Fruit fly (Drosophila melanogaster) whole organism, embryonic: ENCODE measurements around the gene CG18577.

ENCODE experiments used
- B-H2 ChIP-seq: fragments of 200-800 bp; sonication (Bioruptor generic); optimal IDR thresholded peaks from 2 replicates; lab custom pipeline; 2018; ENCODE audit warnings: missing biosample characterization, mild to moderate bottlenecking, missing genetic modification characterization
- BEAF-32 ChIP-seq: fragments of 200-800 bp; sonication (Bioruptor generic); optimal IDR thresholded peaks from 3 replicates; lab custom pipeline; 2017; ENCODE audit warnings: missing biosample characterization, missing genetic modification characterization, mild to moderate bottlenecking, moderate library complexity, missing genetic modification reagents
- Bgb ChIP-seq: fragments of 200-800 bp; sonication (Bioruptor generic); IDR thresholded peaks from 2 replicates; pipeline ENCODE4 v1.3.6; 2022; ENCODE audit warnings: missing biosample characterization, missing genetic modification characterization; ENCODE audit not compliant: partially characterized antibody
- CG11398 ChIP-seq: fragments of 200-800 bp; sonication (Bioruptor generic); optimal IDR thresholded peaks from 2 replicates; lab custom pipeline; 2016; ENCODE audit warnings: missing biosample characterization, missing genetic modification characterization
- CG12104 ChIP-seq: fragments of 200-800 bp; sonication (Bioruptor generic); optimal IDR thresholded peaks from 3 replicates; lab custom pipeline; 2016; ENCODE audit warnings: missing biosample characterization, missing genetic modification characterization
- CG13287 ChIP-seq: fragments of 200-800 bp; sonication (Bioruptor generic); IDR thresholded peaks from 2 replicates; pipeline ENCODE4 v1.3.6; 2022; ENCODE audit warnings: missing biosample characterization, missing genetic modification characterization; ENCODE audit not compliant: partially characterized antibody
- CG14710 ChIP-seq: fragments of 200-800 bp; sonication (Bioruptor generic); optimal IDR thresholded peaks from 3 replicates; lab custom pipeline; 2019; ENCODE audit warnings: missing biosample characterization, mild to moderate bottlenecking, missing genetic modification characterization, moderate library complexity
- CG15073 ChIP-seq: fragments of 200-800 bp; sonication (Bioruptor generic); optimal IDR thresholded peaks from 2 replicates; lab custom pipeline; 2016; ENCODE audit warnings: missing biosample characterization, missing genetic modification characterization
- CG1603 ChIP-seq: fragments of 200-800 bp; sonication (Bioruptor generic); optimal IDR thresholded peaks from 2 replicates; lab custom pipeline; 2019; ENCODE audit warnings: missing biosample characterization, mild to moderate bottlenecking, missing genetic modification characterization, moderate library complexity
- CG16815 ChIP-seq: fragments of 200-800 bp; sonication (Bioruptor generic); optimal IDR thresholded peaks from 3 replicates; lab custom pipeline; 2017; ENCODE audit warnings: missing biosample characterization, mild to moderate bottlenecking, missing genetic modification characterization
- CG17385 ChIP-seq: fragments of 200-800 bp; sonication (Bioruptor generic); optimal IDR thresholded peaks from 3 replicates; lab custom pipeline; 2018; ENCODE audit warnings: missing biosample characterization, mild to moderate bottlenecking, missing genetic modification characterization
- CG1792 ChIP-seq: fragments of 200-800 bp; sonication (Bioruptor generic); optimal IDR thresholded peaks from 2 replicates; lab custom pipeline; 2016; ENCODE audit warnings: missing biosample characterization, missing genetic modification characterization
- CG18764 ChIP-seq: fragments of 200-800 bp; sonication (Bioruptor generic); optimal IDR thresholded peaks from 3 replicates; lab custom pipeline; 2016; ENCODE audit warnings: missing biosample characterization, missing genetic modification characterization
- CG3281 ChIP-seq: fragments of 200-800 bp; sonication (Bioruptor generic); optimal IDR thresholded peaks from 3 replicates; lab custom pipeline; 2017; ENCODE audit warnings: missing biosample characterization, mild to moderate bottlenecking, missing genetic modification characterization
- CG33557 ChIP-seq: fragments of 200-800 bp; sonication (Bioruptor generic); optimal IDR thresholded peaks from 2 replicates; lab custom pipeline; 2019; ENCODE audit warnings: missing biosample characterization, mild to moderate bottlenecking, missing genetic modification characterization, moderate library complexity
- CG34422 ChIP-seq: fragments of 200-800 bp; sonication (Bioruptor generic); IDR thresholded peaks from 3 replicates; pipeline ENCODE4 v1.3.6; 2022; ENCODE audit warnings: missing biosample characterization, missing genetic modification characterization
- CG4617 ChIP-seq: fragments of 200-800 bp; sonication (Bioruptor generic); optimal IDR thresholded peaks from 3 replicates; lab custom pipeline; 2016; ENCODE audit warnings: missing biosample characterization, missing genetic modification characterization, borderline replicate concordance
- D ChIP-seq, 2 experiments: fragments of 200-800 bp in 1 of 2; fragments of >200 bp in 1 of 2; sonication (Bioruptor generic) in 1 of 2; optimal IDR thresholded peaks; 2 replicates in 1 of 2; 3 replicates in 1 of 2; lab custom pipeline; 2017; ENCODE audit warnings: mild to moderate bottlenecking in 1 of 2, missing biosample characterization in 1 of 2, missing genetic modification characterization in 1 of 2, missing genetic modification reagents in 1 of 2
- D19A ChIP-seq: fragments of 200-800 bp; optimal IDR thresholded peaks from 3 replicates; lab custom pipeline; 2019; ENCODE audit warnings: missing biosample characterization, mild to moderate bottlenecking, missing genetic modification characterization, moderate library complexity
- Dek ChIP-seq: fragments of 200-800 bp; sonication (Bioruptor generic); optimal IDR thresholded peaks from 3 replicates; lab custom pipeline; 2019; ENCODE audit warnings: missing biosample characterization, mild to moderate bottlenecking, missing genetic modification characterization, moderate library complexity
- Dp ChIP-seq: fragments of 200-800 bp; sonication (Bioruptor generic); optimal IDR thresholded peaks from 2 replicates; lab custom pipeline; 2018; ENCODE audit warnings: missing biosample characterization, mild to moderate bottlenecking, missing genetic modification characterization, moderate library complexity
- E2f2 ChIP-seq: fragments of 200-800 bp; sonication (Bioruptor generic); IDR thresholded peaks from 2 replicates; pipeline ENCODE4 v1.3.6; 2022; ENCODE audit warnings: missing biosample characterization, missing genetic modification characterization
- Ets97D ChIP-seq: fragments of 200-800 bp; sonication (Bioruptor generic); optimal IDR thresholded peaks from 3 replicates; lab custom pipeline; 2016; ENCODE audit warnings: missing biosample characterization, missing genetic modification characterization
- Kr ChIP-seq: fragments of 200-800 bp; sonication (Bioruptor generic); optimal IDR thresholded peaks from 2 replicates; lab custom pipeline; 2017; ENCODE audit warnings: missing biosample characterization, mild to moderate bottlenecking, missing genetic modification characterization
- MBD-R2 ChIP-seq: fragments of 200-800 bp; sonication (Bioruptor generic); IDR thresholded peaks from 2 replicates; pipeline ENCODE4 v1.3.6; 2022; ENCODE audit warnings: missing biosample characterization, missing genetic modification characterization
- MESR4 ChIP-seq: fragments of 200-800 bp; sonication (Bioruptor generic); optimal IDR thresholded peaks from 2 replicates; lab custom pipeline; 2018; ENCODE audit warnings: missing biosample characterization, mild to moderate bottlenecking, missing genetic modification characterization, moderate library complexity
- Myb ChIP-seq: fragments of 200-800 bp; sonication (Bioruptor generic); optimal IDR thresholded peaks from 2 replicates; lab custom pipeline; 2016; ENCODE audit warnings: missing biosample characterization, missing genetic modification characterization
- Pdp1 ChIP-seq, 2 experiments: fragments of 200-800 bp; sonication (Bioruptor generic); optimal IDR thresholded peaks; 3 replicates each; lab custom pipeline; 2016; ENCODE audit warnings: missing biosample characterization in 2 of 2, missing genetic modification characterization in 2 of 2, mild to moderate bottlenecking in 1 of 2, moderate library complexity in 1 of 2
- Tbp ChIP-seq: fragments of >200 bp; optimal IDR thresholded peaks from 2 replicates; lab custom pipeline; 2018; ENCODE audit warnings: missing biosample characterization, missing genetic modification characterization
- YL-1 ChIP-seq: fragments of 200-800 bp; sonication (Bioruptor generic); optimal IDR thresholded peaks from 3 replicates; lab custom pipeline; 2017; ENCODE audit warnings: missing biosample characterization, mild to moderate bottlenecking, missing genetic modification characterization
- amos ChIP-seq: fragments of 200-800 bp; sonication (Bioruptor generic); IDR thresholded peaks from 2 replicates; pipeline ENCODE4 v1.3.6; 2022; ENCODE audit warnings: missing biosample characterization, missing genetic modification characterization; ENCODE audit not compliant: partially characterized antibody
- ase ChIP-seq: fragments of 200-800 bp; sonication (Bioruptor generic); IDR thresholded peaks from 3 replicates; pipeline ENCODE4 v1.3.6; 2022; ENCODE audit warnings: missing biosample characterization, missing genetic modification characterization
- bbx ChIP-seq: fragments of 200-800 bp; sonication (Bioruptor generic); IDR thresholded peaks from 2 replicates; pipeline ENCODE4 v1.3.6; 2022; ENCODE audit warnings: missing biosample characterization, missing genetic modification characterization; ENCODE audit not compliant: partially characterized antibody
- bigmax ChIP-seq: fragments of 200-800 bp; sonication (Bioruptor generic); optimal IDR thresholded peaks from 2 replicates; lab custom pipeline; 2018; ENCODE audit warnings: missing biosample characterization, mild to moderate bottlenecking, missing genetic modification characterization
- br ChIP-seq: fragments of >200 bp; optimal IDR thresholded peaks from 2 replicates; lab custom pipeline; 2017
- chn ChIP-seq: fragments of 200-800 bp; sonication (Bioruptor generic); optimal IDR thresholded peaks from 2 replicates; lab custom pipeline; 2016; ENCODE audit warnings: missing biosample characterization, missing genetic modification characterization
- dm ChIP-seq: fragments of 200-800 bp; sonication (Bioruptor generic); optimal IDR thresholded peaks from 3 replicates; lab custom pipeline; 2016; ENCODE audit warnings: missing biosample characterization, missing genetic modification characterization
- exex ChIP-seq: fragments of 200-800 bp; sonication (Bioruptor generic); optimal IDR thresholded peaks from 4 replicates; lab custom pipeline; 2018; ENCODE audit warnings: missing biosample characterization, mild to moderate bottlenecking, missing genetic modification characterization, moderate library complexity
- gfzf ChIP-seq: fragments of 200-800 bp; sonication (Bioruptor generic); optimal IDR thresholded peaks from 2 replicates; lab custom pipeline; 2016; ENCODE audit warnings: missing biosample characterization, mild to moderate bottlenecking, missing genetic modification characterization, moderate library complexity
- hbn ChIP-seq: fragments of 200-800 bp; sonication (Bioruptor generic); IDR thresholded peaks from 2 replicates; pipeline ENCODE4 v1.3.6; 2022; ENCODE audit warnings: missing biosample characterization, missing genetic modification characterization; ENCODE audit not compliant: partially characterized antibody
- onecut ChIP-seq: fragments of 200-800 bp; sonication (Bioruptor generic); IDR thresholded peaks from 2 replicates; pipeline ENCODE4 v1.3.6; 2022; ENCODE audit warnings: missing biosample characterization, missing genetic modification characterization
- pan ChIP-seq, 4 experiments: fragments of >200 bp in 3 of 4; fragments of 200-800 bp in 1 of 4; sonication (Bioruptor generic) in 1 of 4; optimal IDR thresholded peaks in 3 of 4; IDR thresholded peaks in 1 of 4; 2 replicates each; pipeline versions ENCODE4 v1.3.6 to Lab custom; 2017 to 2022; ENCODE audit warnings: missing biosample characterization in 2 of 4, missing genetic modification characterization in 2 of 4, mixed read lengths in 1 of 4
- pzg ChIP-seq: fragments of 200-800 bp; sonication (Bioruptor generic); optimal IDR thresholded peaks from 3 replicates; lab custom pipeline; 2018; ENCODE audit warnings: missing biosample characterization, mild to moderate bottlenecking, missing genetic modification characterization, moderate library complexity
- stwl ChIP-seq: fragments of 200-800 bp; sonication (Bioruptor generic); optimal IDR thresholded peaks from 3 replicates; lab custom pipeline; 2018; ENCODE audit warnings: missing biosample characterization, mild to moderate bottlenecking, missing genetic modification characterization, moderate library complexity
- sug ChIP-seq: fragments of 200-800 bp; optimal IDR thresholded peaks from 2 replicates; lab custom pipeline; 2019; ENCODE audit warnings: missing biosample characterization, mild to moderate bottlenecking, missing genetic modification characterization, moderate library complexity
- trem ChIP-seq: fragments of 200-800 bp; optimal IDR thresholded peaks from 3 replicates; lab custom pipeline; 2019; ENCODE audit warnings: missing biosample characterization, mild to moderate bottlenecking, missing genetic modification characterization, moderate library complexity
- yki ChIP-seq: fragments of >200 bp; optimal IDR thresholded peaks from 3 replicates; lab custom pipeline; 2018

Gene CG18577

dm6 chr3R:11236041-11236440, 40.1 kb downstream of the CG18577 start, which contains the start of gene CG31441 (continued):
- no peak for TF ChIP-seq chn (GFP tag; lab: Kevin White, UChicago)
- TF ChIP-seq exex (tag; lab: Kevin White, UChicago): no peak
- no peak for TF ChIP-seq Tbp (GFP tag; lab: Kevin White, UChicago)
- no peak for TF ChIP-seq CG16815 (GFP tag; lab: Kevin White, UChicago)
- TF ChIP-seq CG1603 (tag; lab: Kevin White, UChicago): peak; percentile 34
- peak; percentile 26 for TF ChIP-seq B-H2 (GFP tag; lab: Kevin White, UChicago)
- peak; percentile 67 for TF ChIP-seq stwl
- TF ChIP-seq MBD-R2 (GFP tag; lab: Robert Waterston, UW): peak; percentile 85
- TF ChIP-seq ase (GFP tag; lab: Robert Waterston, UW): no peak
- peak; percentile 63 for TF ChIP-seq hbn (GFP tag; lab: Robert Waterston, UW)
- TF ChIP-seq CG11398 (GFP tag; lab: Kevin White, UChicago): no peak
- TF ChIP-seq Bgb (GFP tag; lab: Robert Waterston, UW): 0 out of 2 replicates have a peak, but pooled peaks have one; percentile 24
- TF ChIP-seq Dek (tag; lab: Kevin White, UChicago): no peak
- peak; percentile 8 for TF ChIP-seq Ets97D (GFP tag; lab: Kevin White, UChicago)
- peak; percentile 81 for TF ChIP-seq E2f2 (GFP tag; lab: Robert Waterston, UW)
- no peak for TF ChIP-seq bigmax (GFP tag; lab: Kevin White, UChicago)
- TF ChIP-seq CG15073 (GFP tag; lab: Kevin White, UChicago): no peak
- TF ChIP-seq CG12104: no peak
- no peak for TF ChIP-seq D (optimal IDR thresholded peaks at IDR 0.05; lab: Kevin White, UChicago)
- TF ChIP-seq D (GFP tag; optimal IDR thresholded peaks at IDR 0.05; lab: Kevin White, UChicago): no peak
- no peak for TF ChIP-seq CG1792 (GFP tag; lab: Kevin White, UChicago)
- TF ChIP-seq amos: peak; percentile 32; the same call in 1 of the 2 replicates
- peak; percentile 37 for TF ChIP-seq CG4617 (GFP tag; lab: Kevin White, UChicago)
- peak; percentile 20 for TF ChIP-seq trem (tag; lab: Kevin White, UChicago)

- TF ChIP-seq bbx (GFP tag; lab: Robert Waterston, UW) (peak; percentile 19; the same call in 1 of the 2 replicates), stwl (peak; percentile 48), CG13287 (GFP tag; lab: Robert Waterston, UW) (peak; percentile 28; the same call in 1 of the 2 replicates), Ets97D (GFP tag; lab: Kevin White, UChicago) (peak; percentile 44), CG18764 (no peak), MBD-R2 (GFP tag; lab: Robert Waterston, UW) (peak; percentile 85), CG33557 (GFP tag; lab: Kevin White, UChicago) (no peak), CG1603 (tag; lab: Kevin White, UChicago) (peak; percentile 31), br (lab: Kevin White, UChicago) (no peak), D19A (peak; percentile 98), CG3281 (GFP tag; lab: Kevin White, UChicago) (no peak), Pdp1 (GFP tag; optimal IDR thresholded peaks at IDR 0.05; lab: Kevin White, UChicago) (peak in 1 of 2 experiments; percentile 9), CG17385 (GFP tag; lab: Kevin White, UChicago) (peak; percentile 98), CG4617 (GFP tag; lab: Kevin White, UChicago) (no peak), Kr (GFP tag; lab: Kevin White, UChicago) (no peak), MESR4 (GFP tag; lab: Kevin White, UChicago) (peak; percentile 83), sug (tag; lab: Kevin White, UChicago) (peak; percentile 96), dm (GFP tag; lab: Kevin White, UChicago) (peak; percentile 23), BEAF-32 (peak; percentile 23), exex (tag; lab: Kevin White, UChicago) (no peak), pzg (peak; percentile 71), yki (lab: Kevin White, UChicago) (peak; percentile 20), CG34422 (GFP tag; lab: Robert Waterston, UW) (peak; percentile 54; the same call in 1 of the 3 replicates), YL-1 (GFP tag; lab: Kevin White, UChicago) (peak; percentile 63), Myb (GFP tag; lab: Kevin White, UChicago) (peak; percentile 61), onecut (GFP tag; lab: Robert Waterston, UW) (peak; percentile 32; the same call in 1 of the 2 replicates), CG14710 (tag; lab: Kevin White, UChicago) (peak; percentile 95), Dp (GFP tag; lab: Kevin White, UChicago) (peak; percentile 91), gfzf (GFP tag; lab: Kevin White, UChicago) (peak; percentile 16), pan (optimal IDR thresholded peaks at IDR 0.05; lab: Kevin White, UChicago) (no peak), pan (GFP tag; optimal IDR thresholded peaks at IDR 0.05 in 1 of 2, IDR thresholded peaks at IDR 0.05 in 1 of 2) (peak in 1 of 2 experiments; percentile 23)
Observed at dm6 chr3R:11237598-11237997, 41.7 kb downstream of the CG18577 start, which contains the start of gene CG31388. CG31388 (plus strand) TSS chr3R:11237815.
